Fruit fly (Drosophila melanogaster) whole organism, adult: ENCODE measurements around the gene Ank2.

Experiments
- CG12768 ChIP-seq: fragments of 200-800 bp; sonication (Bioruptor generic); optimal IDR thresholded peaks from 2 replicates; lab custom pipeline; 2017; ENCODE audit warnings: missing biosample characterization, missing genetic modification characterization, mild to moderate bottlenecking, moderate library complexity, missing genetic modification reagents
- CG14711 ChIP-seq: fragments of 200-800 bp; sonication (Bioruptor generic); optimal IDR thresholded peaks from 2 replicates; lab custom pipeline; 2018; ENCODE audit warnings: missing biosample characterization, mild to moderate bottlenecking, missing genetic modification characterization, moderate library complexity
- CG1620 ChIP-seq: fragments of 200-800 bp; sonication (Bioruptor generic); optimal IDR thresholded peaks from 2 replicates; lab custom pipeline; 2016; ENCODE audit warnings: missing biosample characterization, missing genetic modification characterization
- CG7045 ChIP-seq: fragments of 200-800 bp; sonication (Bioruptor generic); optimal IDR thresholded peaks from 2 replicates; lab custom pipeline; 2017; ENCODE audit warnings: missing biosample characterization, mild to moderate bottlenecking, missing genetic modification characterization
- CG7101 ChIP-seq: fragments of 200-800 bp; sonication (Bioruptor generic); optimal IDR thresholded peaks from 2 replicates; lab custom pipeline; 2018; ENCODE audit warnings: missing biosample characterization, mild to moderate bottlenecking, missing genetic modification characterization, moderate library complexity
- Clk ChIP-seq: fragments of 200-800 bp; sonication (Bioruptor generic); optimal IDR thresholded peaks from 2 replicates; lab custom pipeline; 2017; ENCODE audit warnings: missing biosample characterization, missing genetic modification characterization
- Crg-1 ChIP-seq: fragments of 200-800 bp; sonication (Bioruptor generic); optimal IDR thresholded peaks from 2 replicates; lab custom pipeline; 2016; ENCODE audit warnings: missing biosample characterization, missing genetic modification characterization
- Mnt ChIP-seq: fragments of 200-800 bp; sonication (Bioruptor generic); optimal IDR thresholded peaks from 2 replicates; lab custom pipeline; 2016; ENCODE audit warnings: missing biosample characterization, mild to moderate bottlenecking, missing genetic modification characterization
- bab1 ChIP-seq: fragments of 200-800 bp; sonication (Bioruptor generic); optimal IDR thresholded peaks from 3 replicates; lab custom pipeline; 2019; ENCODE audit warnings: missing biosample characterization, mild to moderate bottlenecking, missing genetic modification characterization, moderate library complexity
- cnc ChIP-seq, 2 experiments: fragments of >200 bp; optimal IDR thresholded peaks; 2 replicates each; lab custom pipeline; 2017
- kay ChIP-seq: fragments of 200-800 bp; sonication (Bioruptor generic); peaks from one replicate; lab custom pipeline; 2016; ENCODE audit warnings: missing biosample characterization, missing genetic modification characterization, borderline replicate concordance
- ovo ChIP-seq: fragments of 200-800 bp; sonication (Bioruptor generic); optimal IDR thresholded peaks from 2 replicates; lab custom pipeline; 2016; ENCODE audit warnings: missing biosample characterization, missing genetic modification characterization
- pad ChIP-seq: fragments of 200-800 bp; sonication (Bioruptor generic); optimal IDR thresholded peaks from 3 replicates; lab custom pipeline; 2017; ENCODE audit warnings: missing biosample characterization, missing genetic modification characterization, mild to moderate bottlenecking, moderate library complexity, missing genetic modification reagents
- tj ChIP-seq: fragments of 200-800 bp; sonication (Bioruptor generic); optimal IDR thresholded peaks from 3 replicates; lab custom pipeline; 2017; ENCODE audit warnings: missing biosample characterization, mild to moderate bottlenecking, missing genetic modification characterization, moderate library complexity

DNA sequence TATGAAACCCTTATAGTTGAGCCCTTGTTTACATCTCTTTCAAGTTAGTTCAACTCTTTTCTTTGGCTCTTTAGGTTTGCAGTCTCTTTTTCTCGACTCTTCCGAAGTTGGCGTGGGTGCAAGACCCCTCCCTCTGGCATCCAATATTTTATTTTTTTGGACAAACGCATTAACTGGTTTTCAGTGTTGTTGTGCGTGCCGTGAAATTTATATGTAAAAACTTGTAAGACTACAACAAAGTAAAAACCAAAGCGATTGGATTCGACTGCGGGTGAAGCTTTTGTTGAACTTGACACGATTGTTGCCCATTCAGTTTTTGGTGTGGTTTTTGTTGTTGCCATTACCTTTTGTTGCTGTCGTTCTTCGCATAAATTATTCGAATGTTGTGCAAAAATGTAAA lies 25.5 kb upstream of the Ank2 start:
- TF ChIP-seq kay (GFP tag; lab: Kevin White, UChicago) (no peak), Clk (GFP tag; lab: Kevin White, UChicago) (no peak), CG7045 (GFP tag; lab: Kevin White, UChicago) (no peak), tj (GFP tag; lab: Kevin White, UChicago) (no peak), CG1620 (GFP tag; lab: Kevin White, UChicago) (no peak), CG12768 (no peak), CG14711 (no peak), pad (GFP tag; lab: Kevin White, UChicago) (no peak), Crg-1 (no peak), bab1 (GFP tag; lab: Kevin White, UChicago) (no peak), Mnt (no peak), CG7101 (tag; lab: Kevin White, UChicago) (no peak), ovo (GFP tag; lab: Kevin White, UChicago) (no peak), cnc (optimal IDR thresholded peaks at IDR 0.05; lab: Kevin White, UChicago) (no peak)
